Fruit fly (Drosophila melanogaster): Measurements from ENCODE around the gene mrn.

The mrn gene

DNA sequence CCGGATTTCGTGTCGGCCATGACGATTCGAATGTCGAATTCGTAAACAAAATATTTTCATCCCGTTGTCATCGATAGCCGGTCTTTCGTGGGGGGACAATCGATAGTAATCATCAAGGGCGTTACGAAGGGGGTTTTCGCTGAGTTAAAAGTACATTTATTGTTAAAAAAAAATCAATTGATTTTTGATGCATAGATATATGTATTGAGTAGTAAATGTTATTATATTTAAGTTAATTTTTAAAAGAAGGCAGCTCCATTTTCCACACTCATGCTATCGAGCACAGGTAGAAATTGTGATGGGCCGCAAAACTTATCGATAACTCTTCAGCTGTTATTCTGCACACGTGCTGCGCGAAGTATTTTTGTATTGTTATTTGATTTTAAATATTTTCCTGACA lies at the start of gene mrn, which contains the start of gene CG12301 (continued):
- TF ChIP-seq fd102C (GFP tag; optimal IDR thresholded peaks at IDR 0.05): no peak
- TF ChIP-seq Nf-YB (GFP tag; optimal IDR thresholded peaks at IDR 0.05): no peak
- TF ChIP-seq da (GFP tag; optimal IDR thresholded peaks at IDR 0.05): no peak
- TF ChIP-seq mirr (GFP tag; optimal IDR thresholded peaks at IDR 0.05): no peak
- peak; percentile 90 for TF ChIP-seq HLH3B (GFP tag; IDR thresholded peaks at IDR 0.05)
- TF ChIP-seq Lim3 (GFP tag; IDR thresholded peaks at IDR 0.05): no peak
- peak; percentile 96 for TF ChIP-seq dysf (GFP tag; IDR thresholded peaks at IDR 0.05)
- peak; percentile 74 for TF ChIP-seq CG6689 (GFP tag; IDR thresholded peaks at IDR 0.05)
- peak; percentile 73; the same call in 2 of the 3 replicates for TF ChIP-seq jigr1 (GFP tag; IDR thresholded peaks at IDR 0.05)
- no peak for TF ChIP-seq CG2678 (tag; optimal IDR thresholded peaks at IDR 0.05)
- TF ChIP-seq CG11696 (GFP tag; IDR thresholded peaks at IDR 0.05): peak; percentile 47; the same call in 1 of the 2 replicates
- peak; percentile 44 for TF ChIP-seq CG7786 (GFP tag; optimal IDR thresholded peaks at IDR 0.05)
- peak; percentile 88 for TF ChIP-seq CG2712 (tag; optimal IDR thresholded peaks at IDR 0.05)
- TF ChIP-seq tgo (GFP tag; IDR thresholded peaks at IDR 0.05): peak; percentile 94
- TF ChIP-seq CG16813 (GFP tag; IDR thresholded peaks at IDR 0.05; ENCODE audit: partially characterized antibody): peak; percentile 92
- peak; percentile 76 for TF ChIP-seq CG15514 (GFP tag; optimal IDR thresholded peaks at IDR 0.05)
- peak; percentile 84 for TF ChIP-seq CG6791 (GFP tag; IDR thresholded peaks at IDR 0.05; ENCODE audit: partially characterized antibody)
- TF ChIP-seq Atf-2 (GFP tag; optimal IDR thresholded peaks at IDR 0.05): peak; percentile 23
- TF ChIP-seq CG7556 (GFP tag; optimal IDR thresholded peaks at IDR 0.05): no peak
- peak; percentile 93 for TF ChIP-seq Ets65A (GFP tag)
- peak; percentile 36 for TF ChIP-seq dmrt11E (tag; optimal IDR thresholded peaks at IDR 0.05)
- TF ChIP-seq ci (GFP tag; IDR thresholded peaks at IDR 0.05): peak; percentile 49; the same call in 1 of the 3 replicates
- TF ChIP-seq Bgb (GFP tag; IDR thresholded peaks at IDR 0.05; ENCODE audit: partially characterized antibody): peak; percentile 87
- TF ChIP-seq shn (GFP tag; optimal IDR thresholded peaks at IDR 0.05): peak; percentile 25
- peak; percentile 55 for TF ChIP-seq Bteb2 (GFP tag; optimal IDR thresholded peaks at IDR 0.05)
- no peak for TF ChIP-seq hkb (optimal IDR thresholded peaks at IDR 0.05)
- peak; percentile 58 for TF ChIP-seq hkb (GFP tag; IDR thresholded peaks at IDR 0.05)
- no peak for TF ChIP-seq D19A (tag; optimal IDR thresholded peaks at IDR 0.05)
- TF ChIP-seq CG4617 (GFP tag; optimal IDR thresholded peaks at IDR 0.05; ENCODE audit: borderline replicate concordance): peak; percentile 15
- TF ChIP-seq ham (GFP tag; IDR thresholded peaks at IDR 0.05): peak; percentile 60; the same call in 1 of the 2 replicates
- TF ChIP-seq Usf (GFP tag; optimal IDR thresholded peaks at IDR 0.05): peak; percentile 23
- TF ChIP-seq slbo (GFP tag; IDR thresholded peaks at IDR 0.05): peak; percentile 94
- TF ChIP-seq Sin3A (optimal IDR thresholded peaks at IDR 0.05): peak; percentile 92
- peak; percentile 34 for TF ChIP-seq CG10462 (GFP tag; optimal IDR thresholded peaks at IDR 0.05)
- peak; percentile 85 for TF ChIP-seq amos (GFP tag; IDR thresholded peaks at IDR 0.05; ENCODE audit: partially characterized antibody)
- TF ChIP-seq CG14710 (tag; optimal IDR thresholded peaks at IDR 0.05): peak; percentile 76
- peak in 1 of 2 experiments; percentile 76 for TF ChIP-seq Pdp1 (GFP tag; optimal IDR thresholded peaks at IDR 0.05)
- peak; percentile 95 for TF ChIP-seq Max (GFP tag; optimal IDR thresholded peaks at IDR 0.05)
- TF ChIP-seq otp (GFP tag; IDR thresholded peaks at IDR 0.05): peak; percentile 47; the same call in 2 of the 3 replicates
- no peak for TF ChIP-seq pb (GFP tag; optimal IDR thresholded peaks at IDR 0.05)
- no peak for TF ChIP-seq CG8281 (tag; optimal IDR thresholded peaks at IDR 0.05)
- TF ChIP-seq Ets97D (GFP tag; optimal IDR thresholded peaks at IDR 0.05): peak; percentile 64
- TF ChIP-seq ftz-f1 (GFP tag; optimal IDR thresholded peaks at IDR 0.05): peak; percentile 75
- TF ChIP-seq CG7839 (tag; optimal IDR thresholded peaks at IDR 0.05): no peak
- peak; percentile 69 for TF ChIP-seq kah (GFP tag; optimal IDR thresholded peaks at IDR 0.05)
- peak; percentile 49 for TF ChIP-seq tup (GFP tag; optimal IDR thresholded peaks at IDR 0.05)
- TF ChIP-seq CG5245 (GFP tag; optimal IDR thresholded peaks at IDR 0.05): peak; percentile 50
- TF ChIP-seq NfI (GFP tag; optimal IDR thresholded peaks at IDR 0.05): peak; percentile 66
- TF ChIP-seq croc (GFP tag; conservative IDR thresholded peaks at IDR 0.05): peak; percentile 76
- peak; percentile 89 for TF ChIP-seq Dref (GFP tag; IDR thresholded peaks at IDR 0.05)
- peak; percentile 88 for TF ChIP-seq dm (GFP tag; optimal IDR thresholded peaks at IDR 0.05)

Data from whole organism, embryonic.